Fruit fly (Drosophila melanogaster): ENCODE results near the gene kdn.
"Not testable (repeated sequence)": the region's sequence is repeated elsewhere in the genome, so short reads cannot be mapped to it uniquely, and the experiment has no call there.

kdn gene

DNA sequence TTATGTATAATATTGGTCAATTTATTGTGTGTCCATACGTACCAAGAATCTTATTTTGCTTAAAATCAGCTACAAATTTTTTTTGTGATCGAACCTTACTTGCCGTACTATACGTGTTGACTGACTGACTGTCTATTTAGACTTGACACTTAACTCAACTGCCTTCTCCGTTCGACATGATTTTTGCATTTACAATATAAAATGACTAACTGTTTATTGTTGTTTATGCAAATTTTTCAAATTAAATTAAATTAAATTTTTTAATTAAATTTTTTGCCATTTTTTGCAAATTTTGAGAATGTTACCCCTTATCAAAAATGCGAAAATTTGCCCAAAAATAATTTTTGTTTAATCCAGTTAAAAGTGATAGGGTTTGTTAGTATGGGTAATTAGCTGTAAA is 49.6 kb downstream of the kdn start, which contains the start of gene CG33669:
CG33669 (minus strand) TSS at position 101 of the 400 bp plus-strand sequence.
- TF ChIP-seq cic (GFP tag; optimal IDR thresholded peaks at IDR 0.05); kay (GFP tag; ENCODE audit: borderline replicate concordance); toe (GFP tag; optimal IDR thresholded peaks at IDR 0.05): not testable (repeated sequence)
